Worm (Caenorhabditis elegans): ENCODE data around the gene spp-3.

The spp-3 gene

ce11 chrX:7328065-7328564 lies 13.0 kb upstream of the spp-3 start:
- TF ChIP-seq tbx-11 (GFP tag; IDR thresholded peaks at IDR 0.05), result no peak
- no peak for TF ChIP-seq pes-1 (GFP tag; IDR thresholded peaks at IDR 0.05)
- no peak for TF ChIP-seq flt-1 (GFP tag; IDR thresholded peaks at IDR 0.05)
- TF ChIP-seq ceh-13 (GFP tag; optimal IDR thresholded peaks at IDR 0.05), result no peak
- TF ChIP-seq sea-1 (GFP tag; conservative IDR thresholded peaks at IDR 0.05), result no peak
- TF ChIP-seq ceh-36 (tag; optimal IDR thresholded peaks at IDR 0.05), result no peak
- TF ChIP-seq hmg-4 (GFP tag; optimal IDR thresholded peaks at IDR 0.05), result no peak
- TF ChIP-seq tbx-37 (GFP tag; conservative IDR thresholded peaks at IDR 0.05), result no peak

- no peak for TF ChIP-seq ets-7 (tag; optimal IDR thresholded peaks at IDR 0.05)
- TF ChIP-seq hmbx-1 (tag; optimal IDR thresholded peaks at IDR 0.05), result no peak
- TF ChIP-seq flt-1 (GFP tag; IDR thresholded peaks at IDR 0.05), result no peak
- TF ChIP-seq scrt-1 (GFP tag; IDR thresholded peaks at IDR 0.05), result no peak
- TF ChIP-seq pes-1 (GFP tag; IDR thresholded peaks at IDR 0.05), result no peak
- no peak for TF ChIP-seq ceh-36 (tag; optimal IDR thresholded peaks at IDR 0.05)
- TF ChIP-seq hmg-4 (GFP tag; optimal IDR thresholded peaks at IDR 0.05), result no peak
- no peak for TF ChIP-seq tra-4 (tag; optimal IDR thresholded peaks at IDR 0.05)
- TF ChIP-seq B0310.2 (tag; optimal IDR thresholded peaks at IDR 0.05), result no peak
- no peak for TF ChIP-seq ceh-13 (GFP tag; optimal IDR thresholded peaks at IDR 0.05)
- TF ChIP-seq hnd-1 (tag; optimal IDR thresholded peaks at IDR 0.05), result no peak
- TF ChIP-seq sea-1 (GFP tag; conservative IDR thresholded peaks at IDR 0.05), result no peak
- no peak for TF ChIP-seq ama-1 (optimal IDR thresholded peaks at IDR 0.05)
- TF ChIP-seq tbx-11 (GFP tag; IDR thresholded peaks at IDR 0.05), result no peak
- no peak for TF ChIP-seq F13C5.2 (tag; optimal IDR thresholded peaks at IDR 0.05)
- no peak for TF ChIP-seq tbx-37 (GFP tag; conservative IDR thresholded peaks at IDR 0.05)
- TF ChIP-seq aly-1 (tag; optimal IDR thresholded peaks at IDR 0.05), result no peak
Measured at ce11 chrX:7326967-7327651, 12.0 kb upstream of the spp-3 start, which contains the start of gene sng-1. TSS of gene sng-1 (plus strand) at chrX:7327601.

ce11 chrX:7323604-7324003 lies 8.5 kb upstream of the spp-3 start:
- 0 out of 2 replicates have a peak, but pooled peaks have one; percentile 11 for TF ChIP-seq flt-1 (GFP tag; IDR thresholded peaks at IDR 0.05)
- no peak for TF ChIP-seq hnd-1 (tag; optimal IDR thresholded peaks at IDR 0.05)
- TF ChIP-seq tbx-11 (GFP tag; IDR thresholded peaks at IDR 0.05), result 0 out of 2 replicates have a peak, but pooled peaks have one; percentile 32

ce11 chrX:7322323-7322722 lies 7.2 kb upstream of the spp-3 start, which contains the start of gene T08A9.13:
TSS of gene T08A9.13 (minus strand) at chrX:7322423.
- TF ChIP-seq hmbx-1 (tag; optimal IDR thresholded peaks at IDR 0.05) (no peak), hnd-1 (tag; optimal IDR thresholded peaks at IDR 0.05) (no peak), tbx-37 (GFP tag; conservative IDR thresholded peaks at IDR 0.05) (no peak), scrt-1 (GFP tag; IDR thresholded peaks at IDR 0.05) (no peak), tra-4 (tag; optimal IDR thresholded peaks at IDR 0.05) (no peak), pes-1 (GFP tag; IDR thresholded peaks at IDR 0.05) (no peak), hmg-4 (GFP tag; optimal IDR thresholded peaks at IDR 0.05) (no peak)

ce11 chrX:7320115-7320711 lies 5.1 kb upstream of the spp-3 start, which contains the start of gene spp-5:
TSS of gene spp-5 (minus strand) at chrX:7320354.
- no peak for TF ChIP-seq ama-1 (optimal IDR thresholded peaks at IDR 0.05)
- no peak for TF ChIP-seq hmg-4 (GFP tag; optimal IDR thresholded peaks at IDR 0.05)
- TF ChIP-seq F13C5.2 (tag; optimal IDR thresholded peaks at IDR 0.05), result no peak

- TF ChIP-seq B0310.2 (tag; optimal IDR thresholded peaks at IDR 0.05) (no peak), aly-1 (tag; optimal IDR thresholded peaks at IDR 0.05) (no peak), tra-4 (tag; optimal IDR thresholded peaks at IDR 0.05) (no peak), pes-1 (GFP tag; IDR thresholded peaks at IDR 0.05) (no peak), ceh-13 (GFP tag; optimal IDR thresholded peaks at IDR 0.05) (no peak), flt-1 (GFP tag; IDR thresholded peaks at IDR 0.05) (no peak), F13C5.2 (tag; optimal IDR thresholded peaks at IDR 0.05) (no peak)
Measured at ce11 chrX:7318639-7319038, 3.5 kb upstream of the spp-3 start, which contains the start of gene spp-4. TSS of gene spp-4 (minus strand) at chrX:7318756.

ce11 chrX:7316485-7317391 lies 1.6 kb upstream of the spp-3 start, which contains the start of the genes spp-2 and spp-6:
TSS of gene spp-2 (minus strand) at chrX:7316818.
TSS of gene spp-6 (plus strand) at chrX:7317341.
- TF ChIP-seq flt-1 (GFP tag; IDR thresholded peaks at IDR 0.05) (no peak), hnd-1 (tag; optimal IDR thresholded peaks at IDR 0.05) (no peak), tra-4 (tag; optimal IDR thresholded peaks at IDR 0.05) (no peak), pes-1 (GFP tag; IDR thresholded peaks at IDR 0.05) (no peak)

ce11 chrX:7314564-7314963 lies 589 bp downstream of the spp-3 start:
- no peak for TF ChIP-seq F13C5.2 (tag; optimal IDR thresholded peaks at IDR 0.05)
- no peak for TF ChIP-seq ceh-13 (GFP tag; optimal IDR thresholded peaks at IDR 0.05)
- TF ChIP-seq sea-1 (GFP tag; conservative IDR thresholded peaks at IDR 0.05), result no peak
- no peak for TF ChIP-seq B0310.2 (tag; optimal IDR thresholded peaks at IDR 0.05)

Measured in whole organism, early embryonic.